Worm (Caenorhabditis elegans) whole organism, young adult: Measurements from ENCODE around the gene nmur-2.

Experiments
- B0019.2 ChIP-seq: fragments of 200-800 bp; sonication (Bioruptor generic); conservative IDR thresholded peaks from 2 replicates; pipeline ENCODE4 v1.3.6; 2022; ENCODE audit warnings: missing genetic modification reagents, missing genetic modification characterization, missing compliant biosample characterization
- C06A6.2 ChIP-seq: fragments of 200-800 bp; sonication (Bioruptor generic); conservative IDR thresholded peaks from 2 replicates; pipeline ENCODE4 v1.3.6; 2022; ENCODE audit warnings: missing genetic modification characterization, missing compliant biosample characterization
- D2030.7 ChIP-seq: fragments of 200-800 bp; sonication (Bioruptor generic); IDR thresholded peaks from 2 replicates; pipeline ENCODE4 v1.3.6; 2022; ENCODE audit warnings: missing genetic modification reagents, missing genetic modification characterization, missing compliant biosample characterization
- F33H1.4 ChIP-seq: fragments of 200-800 bp; sonication (Bioruptor generic); IDR thresholded peaks from 2 replicates; pipeline ENCODE4 v1.3.6; 2022; ENCODE audit warnings: missing genetic modification reagents, missing genetic modification characterization, missing compliant biosample characterization
- F49E8.2 ChIP-seq: sonication (generic microtip); optimal IDR thresholded peaks from 3 replicates; lab custom pipeline; 2017; ENCODE audit warnings: missing genetic modification characterization, mild to moderate bottlenecking, missing compliant biosample characterization, antibody characterized with exemption, moderate library complexity; ENCODE audit not compliant: insufficient read depth
- T07F8.4 ChIP-seq: sonication (generic microtip); optimal IDR thresholded peaks from 2 replicates; lab custom pipeline; 2016; ENCODE audit warnings: mild to moderate bottlenecking, missing genetic modification characterization, moderate library complexity, missing compliant biosample characterization
- T26A5.8 ChIP-seq: sonication (generic microtip); optimal IDR thresholded peaks from 2 replicates; lab custom pipeline; 2016; ENCODE audit warnings: missing genetic modification characterization, missing compliant biosample characterization
- Y53F4B.3 ChIP-seq: fragments of 200-800 bp; sonication (Bioruptor generic); IDR thresholded peaks from 2 replicates; pipeline ENCODE4 v1.3.6; 2022; ENCODE audit warnings: missing genetic modification reagents, missing genetic modification characterization, missing compliant biosample characterization
- Y56A3A.18 ChIP-seq: fragments of 200-800 bp; sonication (Bioruptor generic); IDR thresholded peaks from 2 replicates; pipeline ENCODE4 v1.3.6; 2022; ENCODE audit warnings: missing genetic modification reagents, missing genetic modification characterization, missing compliant biosample characterization
- Y79H2A.3 ChIP-seq: fragments of 200-800 bp; sonication (Bioruptor generic); conservative IDR thresholded peaks from 2 replicates; pipeline ENCODE4 v1.3.6; 2022; ENCODE audit warnings: missing genetic modification reagents, missing genetic modification characterization, missing compliant biosample characterization
- ama-1 ChIP-seq, 3 experiments: fragments of 150-350 bp in 1 of 3; sonication (generic microtip) in 2 of 3; optimal IDR thresholded peaks; 2 replicates each; lab custom pipeline; 2014 to 2018; ENCODE audit warnings: missing biosample characterization in 2 of 3, missing genetic modification characterization in 2 of 3, missing genetic modification reagents in 2 of 3
- aptf-3 ChIP-seq: fragments of 200-800 bp; sonication (Bioruptor generic); IDR thresholded peaks from 2 replicates; pipeline ENCODE4 v1.3.6; 2022; ENCODE audit warnings: missing genetic modification characterization, missing compliant biosample characterization
- attf-5 ChIP-seq: fragments of 200-800 bp; sonication (Bioruptor generic); optimal IDR thresholded peaks from 2 replicates; lab custom pipeline; 2018; ENCODE audit warnings: mild to moderate bottlenecking, missing genetic modification characterization, missing compliant biosample characterization
- cebp-1 ChIP-seq, 2 experiments: fragments of 200-800 bp in 1 of 2; sonication (Bioruptor generic) in 1 of 2; sonication (generic microtip) in 1 of 2; IDR thresholded peaks in 1 of 2; optimal IDR thresholded peaks in 1 of 2; 2 replicates each; pipeline versions ENCODE4 v1.3.6 to Lab custom; 2017 to 2022; ENCODE audit warnings: missing compliant biosample characterization in 2 of 2, missing genetic modification characterization in 2 of 2, mild to moderate bottlenecking in 1 of 2, missing genetic modification reagents in 1 of 2, moderate library complexity in 1 of 2
- dox-1 ChIP-seq: fragments of 200-800 bp; sonication (Bioruptor generic); IDR thresholded peaks from 2 replicates; pipeline ENCODE4 v1.3.6; 2022; ENCODE audit warnings: missing genetic modification reagents, missing genetic modification characterization, missing compliant biosample characterization
- efl-1 ChIP-seq: fragments of 150-350 bp; optimal IDR thresholded peaks from 2 replicates; lab custom pipeline; 2014; ENCODE audit warnings: missing biosample characterization, missing genetic modification reagents, missing genetic modification characterization
- egl-44 ChIP-seq: fragments of 200-800 bp; sonication (Bioruptor generic); IDR thresholded peaks from 2 replicates; pipeline ENCODE4 v1.3.6; 2022; ENCODE audit warnings: missing genetic modification reagents, missing genetic modification characterization, missing compliant biosample characterization
- ets-4 ChIP-seq: fragments of 200-800 bp; sonication (Bioruptor generic); optimal IDR thresholded peaks from 2 replicates; lab custom pipeline; 2018; ENCODE audit warnings: mild to moderate bottlenecking, missing genetic modification characterization, missing compliant biosample characterization
- hlh-26 ChIP-seq: fragments of 200-800 bp; sonication (Bioruptor generic); conservative IDR thresholded peaks from 2 replicates; pipeline ENCODE4 v1.3.6; 2022; ENCODE audit warnings: missing genetic modification reagents, missing genetic modification characterization, missing compliant biosample characterization
- hmg-1.2 ChIP-seq: fragments of 200-800 bp; sonication (Bioruptor generic); IDR thresholded peaks from 2 replicates; pipeline ENCODE4 v1.3.6; 2022; ENCODE audit warnings: missing genetic modification reagents, missing genetic modification characterization, missing compliant biosample characterization
- lag-1 ChIP-seq: fragments of 200-800 bp; sonication (Bioruptor generic); IDR thresholded peaks from 2 replicates; pipeline ENCODE4 v1.3.6; 2022; ENCODE audit warnings: missing genetic modification reagents, missing genetic modification characterization, missing compliant biosample characterization
- lin-40 ChIP-seq: sonication (generic microtip); optimal IDR thresholded peaks from 2 replicates; lab custom pipeline; 2016; ENCODE audit warnings: missing genetic modification characterization, mild to moderate bottlenecking, missing compliant biosample characterization, missing genotype, missing genetic modification reagents
- mcd-1 ChIP-seq: fragments of 200-800 bp; sonication (Bioruptor generic); IDR thresholded peaks from 2 replicates; pipeline ENCODE4 v1.3.6; 2022; ENCODE audit warnings: missing genetic modification reagents, missing genetic modification characterization, missing compliant biosample characterization
- nfyb-1 ChIP-seq: fragments of 200-800 bp; sonication (Bioruptor generic); IDR thresholded peaks from 2 replicates; pipeline ENCODE4 v1.3.6; 2022; ENCODE audit warnings: missing genetic modification reagents, missing genetic modification characterization, missing compliant biosample characterization
- nhr-80 ChIP-seq: sonication (generic microtip); optimal IDR thresholded peaks from 2 replicates; lab custom pipeline; 2016; ENCODE audit warnings: missing genetic modification characterization, missing compliant biosample characterization
- nhr-90 ChIP-seq: sonication (generic microtip); optimal IDR thresholded peaks from 2 replicates; lab custom pipeline; 2016; ENCODE audit warnings: missing genotype, mild to moderate bottlenecking, missing genetic modification characterization, missing compliant biosample characterization
- rec-8 ChIP-seq, 2 experiments: sonication (generic microtip); optimal IDR thresholded peaks; 2 replicates each; lab custom pipeline; 2016; ENCODE audit warnings: mild to moderate bottlenecking in 2 of 2, missing genetic modification characterization in 2 of 2, missing genetic modification reagents in 2 of 2, missing genotype in 2 of 2, missing biosample characterization in 1 of 2, missing compliant biosample characterization in 1 of 2, moderate library complexity in 1 of 2
- repo-1 ChIP-seq: sonication (generic microtip); optimal IDR thresholded peaks from 2 replicates; lab custom pipeline; 2017; ENCODE audit warnings: mild to moderate bottlenecking, missing genetic modification characterization, missing compliant biosample characterization
- rpc-1 ChIP-seq, 2 experiments: fragments of 150-350 bp in 1 of 2; sonication (generic microtip) in 1 of 2; optimal IDR thresholded peaks; 2 replicates each; lab custom pipeline; 2014 to 2018; ENCODE audit warnings: missing biosample characterization in 1 of 2, missing genetic modification characterization in 1 of 2, missing genetic modification reagents in 1 of 2, missing genotype in 1 of 2
- sea-2 ChIP-seq: fragments of 200-800 bp; sonication (Bioruptor generic); IDR thresholded peaks from 2 replicates; pipeline ENCODE4 v1.3.6; 2022; ENCODE audit warnings: missing genetic modification characterization, missing compliant biosample characterization
- snpc-1.3 ChIP-seq: sonication (generic microtip); optimal IDR thresholded peaks from 2 replicates; lab custom pipeline; 2017; ENCODE audit warnings: missing genetic modification characterization, mild to moderate bottlenecking, missing compliant biosample characterization, antibody characterized with exemption, moderate library complexity, missing genotype, missing genetic modification reagents; ENCODE audit not compliant: insufficient read depth
- sptf-2 ChIP-seq: fragments of 200-800 bp; sonication (Bioruptor generic); optimal IDR thresholded peaks from 2 replicates; lab custom pipeline; 2018; ENCODE audit warnings: mild to moderate bottlenecking, missing genetic modification characterization, missing compliant biosample characterization
- tbp1 ChIP-seq: fragments of 200-800 bp; sonication (Bioruptor generic); optimal IDR thresholded peaks from 2 replicates; lab custom pipeline; 2018; ENCODE audit warnings: mild to moderate bottlenecking, missing genetic modification characterization, missing compliant biosample characterization
- tbx-9 ChIP-seq: sonication (generic microtip); optimal IDR thresholded peaks from 2 replicates; lab custom pipeline; 2016; ENCODE audit warnings: borderline replicate concordance, missing genetic modification characterization, inconsistent platforms, missing compliant biosample characterization
- unc-130 ChIP-seq: sonication (generic microtip); optimal IDR thresholded peaks from 2 replicates; lab custom pipeline; 2016; ENCODE audit warnings: missing genetic modification reagents, missing genetic modification characterization, missing compliant biosample characterization
- xnd-1 ChIP-seq: sonication (generic microtip); optimal IDR thresholded peaks from 2 replicates; lab custom pipeline; 2016; ENCODE audit warnings: missing genotype, missing genetic modification reagents, missing genetic modification characterization, missing compliant biosample characterization
- ztf-18 ChIP-seq: sonication (generic microtip); optimal IDR thresholded peaks from 2 replicates; lab custom pipeline; 2016; ENCODE audit warnings: missing genotype, mild to moderate bottlenecking, missing genetic modification characterization, missing compliant biosample characterization
- ztf-28 ChIP-seq: fragments of 200-800 bp; sonication (Bioruptor generic); IDR thresholded peaks from 2 replicates; pipeline ENCODE4 v1.3.6; 2022; ENCODE audit warnings: missing genetic modification reagents, missing genetic modification characterization, missing compliant biosample characterization
- ztf-3 ChIP-seq: fragments of 200-800 bp; sonication (Bioruptor generic); optimal IDR thresholded peaks from 2 replicates; lab custom pipeline; 2018; ENCODE audit warnings: mild to moderate bottlenecking, missing genetic modification characterization, missing compliant biosample characterization

nmur-2 gene

DNA sequence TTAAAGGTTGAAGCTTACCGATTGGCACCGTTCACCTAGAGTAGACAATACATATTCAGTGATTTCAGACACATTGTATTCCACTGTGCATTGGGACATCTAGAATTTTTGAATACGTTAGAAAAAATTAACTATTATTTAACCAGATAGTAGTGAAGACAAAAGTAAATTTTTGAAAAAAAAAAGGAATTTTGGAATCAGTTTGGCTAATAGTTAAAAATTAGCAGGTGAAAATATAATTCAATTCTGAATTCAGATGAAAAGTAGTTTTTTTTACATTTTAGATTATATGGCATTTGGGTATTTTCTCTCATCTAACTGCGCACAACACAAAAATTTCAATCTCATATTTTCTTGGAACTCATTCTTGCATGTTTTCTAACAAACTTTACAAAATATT, at the start of gene nmur-2:
Gene nmur-2, minus strand, starts transcription at position 101 of the 400 bp plus-strand sequence.
- TF ChIP-seq D2030.7 (GFP tag; lab: Robert Waterston, UW) (no peak), sea-2 (GFP tag; lab: Robert Waterston, UW) (no peak), Y79H2A.3 (no peak), efl-1 (GFP tag; lab: Kevin White, UChicago) (no peak)

DNA sequence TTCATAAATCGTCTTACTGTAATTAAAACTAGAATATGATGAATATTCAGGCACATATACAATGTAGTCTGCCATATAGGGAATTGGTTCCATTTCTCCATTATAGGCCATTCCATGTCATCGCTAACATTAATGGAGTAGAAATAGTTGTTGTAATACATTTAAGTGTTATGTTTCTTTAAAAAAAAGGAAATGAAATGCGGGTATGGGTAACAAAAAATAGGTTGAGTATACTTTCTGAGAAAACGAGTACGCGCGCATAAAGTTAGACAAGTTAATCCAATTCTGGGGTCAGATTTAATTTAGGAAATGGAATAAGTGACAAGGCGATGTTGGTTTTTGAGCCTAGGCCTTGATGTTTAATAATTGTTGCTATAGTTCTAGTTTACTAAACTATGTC, 48.9 kb upstream of the nmur-2 start, which contains the start of gene T01D1.7:
Gene T01D1.7, minus strand, starts transcription at position 101 of the 400 bp plus-strand sequence.
- TF ChIP-seq hlh-26 (GFP tag; lab: Robert Waterston, UW) (no peak), B0019.2 (GFP tag; lab: Robert Waterston, UW) (no peak), aptf-3 (GFP tag; lab: Robert Waterston, UW) (no peak), Y53F4B.3 (no peak), attf-5 (GFP tag; lab: Kevin White, UChicago) (no peak), repo-1 (no peak), efl-1 (GFP tag; lab: Kevin White, UChicago) (no peak), nhr-80 (tag; lab: Kevin White, UChicago) (no peak), T26A5.8 (tag; lab: Kevin White, UChicago) (no peak), cebp-1 (GFP tag; IDR thresholded peaks at IDR 0.05; lab: Robert Waterston, UW) (no peak), cebp-1 (tag; optimal IDR thresholded peaks at IDR 0.05; lab: Kevin White, UChicago) (no peak), mcd-1 (GFP tag; lab: Robert Waterston, UW) (no peak), Y56A3A.18 (no peak)

DNA sequence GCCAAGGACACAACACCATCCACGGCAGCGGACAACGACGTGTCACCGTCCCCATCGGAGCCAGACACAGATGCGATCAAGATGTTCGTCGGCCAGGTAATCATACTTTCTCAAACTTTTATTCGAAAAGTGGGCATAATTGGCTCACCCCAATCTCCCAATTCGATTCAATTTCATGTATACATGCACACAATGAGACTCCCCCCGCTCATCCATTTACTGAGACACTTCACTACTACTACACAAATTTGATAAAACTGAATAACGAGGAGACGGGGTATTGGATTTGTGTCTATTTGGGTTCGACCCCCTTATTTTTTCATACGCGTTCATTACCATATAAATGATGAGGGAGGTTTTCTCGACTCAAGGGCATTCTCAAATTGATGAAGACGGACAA, 38.4 kb upstream of the nmur-2 start:
- TF ChIP-seq F33H1.4 (no peak), rec-8 (tag; optimal IDR thresholded peaks at IDR 0.05; lab: Kevin White, UChicago) (no peak), C06A6.2 (GFP tag; lab: Robert Waterston, UW) (no peak), Y53F4B.3 (no peak), F49E8.2 (no peak), snpc-1.3 (tag; lab: Kevin White, UChicago) (no peak), nhr-90 (tag; lab: Kevin White, UChicago) (no peak), tbx-9 (tag; lab: Kevin White, UChicago) (no peak), ztf-18 (no peak), Y56A3A.18 (no peak), ztf-28 (GFP tag; lab: Robert Waterston, UW) (no peak), sptf-2 (no peak), mcd-1 (GFP tag; lab: Robert Waterston, UW) (no peak), ztf-3 (GFP tag; lab: Kevin White, UChicago) (no peak), ama-1 (optimal IDR thresholded peaks at IDR 0.05; lab: Kevin White, UChicago) (no peak), ama-1 (GFP tag; optimal IDR thresholded peaks at IDR 0.05; lab: Kevin White, UChicago) (no peak)

DNA sequence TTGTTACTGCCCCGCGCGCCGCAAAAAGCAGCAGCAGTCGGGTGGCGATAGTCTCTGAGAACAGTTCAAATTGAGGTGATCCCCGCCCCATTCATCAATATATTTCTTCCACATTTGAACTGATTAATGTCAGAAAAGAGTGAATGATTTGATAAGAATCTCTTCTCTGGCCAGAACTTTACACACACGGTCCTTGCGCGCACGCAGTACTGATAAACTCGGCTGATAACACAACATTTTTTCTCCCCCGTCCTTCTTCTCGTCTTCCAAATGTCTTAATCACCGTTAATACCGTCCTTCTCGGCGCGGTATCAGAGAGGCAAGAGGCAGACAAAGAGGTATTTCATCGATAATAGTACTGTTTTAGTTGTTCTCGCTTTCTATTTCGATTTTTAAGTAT, 37.4 kb upstream of the nmur-2 start, which contains the start of gene etr-1:
Gene etr-1, plus strand, starts transcription at position 193 of the 400 bp plus-strand sequence.
- 0 out of 2 replicates have a peak, but pooled peaks have one; percentile 21 for TF ChIP-seq nfyb-1 (GFP tag; lab: Robert Waterston, UW)
- peak; percentile 25; the same call in 1 of the 2 replicates for TF ChIP-seq mcd-1 (GFP tag; lab: Robert Waterston, UW)
- TF ChIP-seq T07F8.4 (tag; lab: Kevin White, UChicago) = no peak
- peak; percentile 83 for TF ChIP-seq dox-1 (GFP tag; lab: Robert Waterston, UW)
- TF ChIP-seq rpc-1 (optimal IDR thresholded peaks at IDR 0.05; lab: Kevin White, UChicago) = no peak
- TF ChIP-seq rpc-1 (tag; optimal IDR thresholded peaks at IDR 0.05; lab: Kevin White, UChicago) = no peak
- TF ChIP-seq lag-1 (GFP tag; lab: Robert Waterston, UW) = no peak
- TF ChIP-seq hmg-1.2 (GFP tag; lab: Robert Waterston, UW) = 0 out of 2 replicates have a peak, but pooled peaks have one; percentile 7
- peak; percentile 9 for TF ChIP-seq tbp1 (GFP tag; lab: Kevin White, UChicago)
- TF ChIP-seq cebp-1 (GFP tag; IDR thresholded peaks at IDR 0.05; lab: Robert Waterston, UW) = no peak
- peak; percentile 31 for TF ChIP-seq cebp-1 (tag; optimal IDR thresholded peaks at IDR 0.05; lab: Kevin White, UChicago)
- peak; percentile 60 for TF ChIP-seq nhr-90 (tag; lab: Kevin White, UChicago)
- TF ChIP-seq attf-5 (GFP tag; lab: Kevin White, UChicago) = peak; percentile 50
- no peak for TF ChIP-seq xnd-1 (tag; lab: Kevin White, UChicago)
- peak; percentile 99 for TF ChIP-seq nhr-80 (tag; lab: Kevin White, UChicago)
- TF ChIP-seq unc-130 (GFP tag; lab: Kevin White, UChicago) = no peak
- TF ChIP-seq lin-40 (tag; lab: Kevin White, UChicago) = peak; percentile 19
- peak; percentile 59; the same call in 1 of the 2 replicates for TF ChIP-seq egl-44
- TF ChIP-seq ets-4 (GFP tag; lab: Kevin White, UChicago) = peak; percentile 83
